Fruit fly (Drosophila melanogaster) whole organism, prepupa: Measurements from ENCODE around the gene Dlip2.

ENCODE experiments used
- CG11294 ChIP-seq: fragments of 200-800 bp; sonication (Bioruptor generic); IDR thresholded peaks from 2 replicates; pipeline ENCODE4 v1.3.6; 2022; ENCODE audit warnings: missing biosample characterization, missing genetic modification characterization
- CG11762 ChIP-seq: fragments of 200-800 bp; sonication (Bioruptor generic); optimal IDR thresholded peaks from 3 replicates; lab custom pipeline; 2016; ENCODE audit warnings: missing biosample characterization, missing genetic modification characterization; ENCODE audit not compliant: insufficient read depth
- CG15336 ChIP-seq: fragments of 200-800 bp; sonication (Bioruptor generic); IDR thresholded peaks from 2 replicates; pipeline ENCODE4 v1.3.6; 2022; ENCODE audit warnings: missing biosample characterization, missing genetic modification characterization
- CG1621 ChIP-seq: fragments of 200-800 bp; sonication (Bioruptor generic); optimal IDR thresholded peaks from 3 replicates; lab custom pipeline; 2018; ENCODE audit warnings: missing biosample characterization, mild to moderate bottlenecking, missing genetic modification characterization
- CG16779 ChIP-seq: fragments of 200-800 bp; sonication (Bioruptor generic); optimal IDR thresholded peaks from 3 replicates; lab custom pipeline; 2017; ENCODE audit warnings: missing biosample characterization, mild to moderate bottlenecking, missing genetic modification characterization
- CG3032 ChIP-seq: fragments of 200-800 bp; optimal IDR thresholded peaks from 2 replicates; lab custom pipeline; 2019; ENCODE audit warnings: missing biosample characterization, mild to moderate bottlenecking, missing genetic modification characterization, moderate library complexity
- CG34406 ChIP-seq: fragments of 200-800 bp; sonication (Bioruptor generic); optimal IDR thresholded peaks from 3 replicates; lab custom pipeline; 2016; ENCODE audit warnings: missing biosample characterization, missing genetic modification characterization
- CG3919 ChIP-seq: fragments of 200-800 bp; sonication (Bioruptor generic); optimal IDR thresholded peaks from 3 replicates; lab custom pipeline; 2016; ENCODE audit warnings: missing biosample characterization, missing genetic modification characterization
- CG6163 ChIP-seq: fragments of 200-800 bp; sonication (Bioruptor generic); IDR thresholded peaks from 3 replicates; pipeline ENCODE4 v1.3.6; 2022; ENCODE audit warnings: missing biosample characterization, missing genetic modification characterization
- CG6276 ChIP-seq: fragments of 200-800 bp; sonication (Bioruptor generic); optimal IDR thresholded peaks from 2 replicates; lab custom pipeline; 2017; ENCODE audit warnings: missing biosample characterization, mild to moderate bottlenecking, missing genetic modification characterization
- CG6792 ChIP-seq: fragments of 200-800 bp; sonication (Bioruptor generic); optimal IDR thresholded peaks from 3 replicates; lab custom pipeline; 2016; ENCODE audit warnings: missing biosample characterization, missing genetic modification characterization
- CG6808 ChIP-seq: fragments of 200-800 bp; sonication (Bioruptor generic); optimal IDR thresholded peaks from 3 replicates; lab custom pipeline; 2017; ENCODE audit warnings: missing biosample characterization, missing genetic modification characterization, mild to moderate bottlenecking, moderate library complexity, missing genetic modification reagents
- CG6854 ChIP-seq: fragments of 200-800 bp; sonication (Bioruptor generic); optimal IDR thresholded peaks from 2 replicates; lab custom pipeline; 2017; ENCODE audit warnings: missing biosample characterization, mild to moderate bottlenecking, missing genetic modification characterization
- CG8119 ChIP-seq: fragments of 200-800 bp; sonication (Bioruptor generic); IDR thresholded peaks from 3 replicates; pipeline ENCODE4 v1.3.6; 2022; ENCODE audit warnings: missing biosample characterization, missing genetic modification characterization
- CG8632 ChIP-seq: fragments of 200-800 bp; sonication (Bioruptor generic); optimal IDR thresholded peaks from 3 replicates; lab custom pipeline; 2016; ENCODE audit warnings: missing biosample characterization, missing genetic modification characterization
- CG9139 ChIP-seq: fragments of 200-800 bp; sonication (Bioruptor generic); optimal IDR thresholded peaks from 3 replicates; lab custom pipeline; 2017; ENCODE audit warnings: missing biosample characterization, mild to moderate bottlenecking, missing genetic modification characterization
- Eip75B ChIP-seq: fragments of 200-800 bp; sonication (Bioruptor generic); optimal IDR thresholded peaks from 3 replicates; lab custom pipeline; 2016; ENCODE audit warnings: missing biosample characterization, missing genetic modification characterization
- Eip78C ChIP-seq: fragments of 200-800 bp; sonication (Bioruptor generic); peaks from one replicate; lab custom pipeline; 2016; ENCODE audit warnings: missing biosample characterization, missing genetic modification characterization
- Ets96B ChIP-seq: fragments of 200-800 bp; optimal IDR thresholded peaks from 2 replicates; lab custom pipeline; 2019; ENCODE audit warnings: missing biosample characterization, mild to moderate bottlenecking, missing genetic modification characterization, moderate library complexity
- Lpt ChIP-seq: fragments of 200-800 bp; sonication (Bioruptor generic); optimal IDR thresholded peaks from 3 replicates; lab custom pipeline; 2016; ENCODE audit warnings: missing biosample characterization, missing genetic modification characterization
- Met ChIP-seq: fragments of 200-800 bp; sonication (Bioruptor generic); optimal IDR thresholded peaks from 3 replicates; lab custom pipeline; 2016; ENCODE audit warnings: missing biosample characterization, missing genetic modification characterization
- OdsH ChIP-seq: fragments of 200-800 bp; sonication (Bioruptor generic); optimal IDR thresholded peaks from 3 replicates; lab custom pipeline; 2016; ENCODE audit warnings: missing biosample characterization, missing genetic modification characterization
- Sox14 ChIP-seq: fragments of 200-800 bp; sonication (Bioruptor generic); optimal IDR thresholded peaks from 3 replicates; lab custom pipeline; 2016; ENCODE audit warnings: missing biosample characterization, missing genetic modification characterization
- Sox15 ChIP-seq: fragments of 200-800 bp; sonication (Bioruptor generic); optimal IDR thresholded peaks from 3 replicates; lab custom pipeline; 2016; ENCODE audit warnings: missing biosample characterization, missing genetic modification characterization
- achi ChIP-seq: fragments of 200-800 bp; sonication (Bioruptor generic); optimal IDR thresholded peaks from 3 replicates; lab custom pipeline; 2016; ENCODE audit warnings: missing biosample characterization, missing genetic modification characterization
- acj6 ChIP-seq: fragments of 200-800 bp; sonication (Bioruptor generic); optimal IDR thresholded peaks from 3 replicates; lab custom pipeline; 2016; ENCODE audit warnings: missing biosample characterization, missing genetic modification characterization
- cyc ChIP-seq: fragments of 200-800 bp; sonication (Bioruptor generic); optimal IDR thresholded peaks from 3 replicates; lab custom pipeline; 2016; ENCODE audit warnings: missing biosample characterization, missing genetic modification characterization
- dsx ChIP-seq: fragments of 200-800 bp; optimal IDR thresholded peaks from 3 replicates; lab custom pipeline; 2019; ENCODE audit warnings: missing biosample characterization, mild to moderate bottlenecking, missing genetic modification characterization, moderate library complexity; ENCODE audit not compliant: poor library complexity, severe bottlenecking
- eg ChIP-seq: fragments of 200-800 bp; sonication (Bioruptor generic); IDR thresholded peaks from 3 replicates; pipeline ENCODE4 v1.3.6; 2022; ENCODE audit warnings: missing biosample characterization, missing genetic modification characterization
- esn ChIP-seq: fragments of 200-800 bp; sonication (Bioruptor generic); optimal IDR thresholded peaks from 2 replicates; lab custom pipeline; 2016; ENCODE audit warnings: missing biosample characterization, mild to moderate bottlenecking, missing genetic modification characterization, moderate library complexity
- fkh ChIP-seq: fragments of 200-800 bp; sonication (Bioruptor generic); optimal IDR thresholded peaks from 3 replicates; lab custom pipeline; 2017; ENCODE audit warnings: missing biosample characterization, mild to moderate bottlenecking, missing genetic modification characterization, moderate library complexity
- lz ChIP-seq: fragments of 200-800 bp; sonication (Bioruptor generic); optimal IDR thresholded peaks from 3 replicates; lab custom pipeline; 2016; ENCODE audit warnings: missing biosample characterization, missing genetic modification characterization
- net ChIP-seq: fragments of 200-800 bp; sonication (Bioruptor generic); optimal IDR thresholded peaks from 3 replicates; lab custom pipeline; 2016; ENCODE audit warnings: missing biosample characterization, missing genetic modification characterization
- pdm3 ChIP-seq: fragments of 200-800 bp; sonication (Bioruptor generic); optimal IDR thresholded peaks from 3 replicates; lab custom pipeline; 2016; ENCODE audit warnings: missing biosample characterization, missing genetic modification characterization
- salr ChIP-seq, 2 experiments: fragments of 200-800 bp; sonication (Bioruptor generic); optimal IDR thresholded peaks; 3 replicates each; lab custom pipeline; 2016 to 2018; ENCODE audit warnings: missing biosample characterization in 2 of 2, missing genetic modification characterization in 2 of 2, mild to moderate bottlenecking in 1 of 2
- ss ChIP-seq, 2 experiments: fragments of 200-800 bp; sonication (Bioruptor generic); optimal IDR thresholded peaks; 2 replicates in 1 of 2; 3 replicates in 1 of 2; lab custom pipeline; 2017 to 2018; ENCODE audit warnings: mild to moderate bottlenecking in 2 of 2, missing biosample characterization in 2 of 2, missing genetic modification characterization in 2 of 2, moderate library complexity in 1 of 2
- svp ChIP-seq: fragments of 200-800 bp; sonication (Bioruptor generic); peaks from one replicate; lab custom pipeline; 2016; ENCODE audit warnings: missing biosample characterization, missing genetic modification characterization
- topi ChIP-seq: fragments of 200-800 bp; sonication (Bioruptor generic); optimal IDR thresholded peaks from 3 replicates; lab custom pipeline; 2016; ENCODE audit warnings: missing biosample characterization, missing genetic modification characterization
- vri ChIP-seq: fragments of 200-800 bp; sonication (Bioruptor generic); optimal IDR thresholded peaks from 3 replicates; lab custom pipeline; 2016; ENCODE audit warnings: missing biosample characterization, mild to moderate bottlenecking, missing genetic modification characterization

Gene Dlip2

DNA sequence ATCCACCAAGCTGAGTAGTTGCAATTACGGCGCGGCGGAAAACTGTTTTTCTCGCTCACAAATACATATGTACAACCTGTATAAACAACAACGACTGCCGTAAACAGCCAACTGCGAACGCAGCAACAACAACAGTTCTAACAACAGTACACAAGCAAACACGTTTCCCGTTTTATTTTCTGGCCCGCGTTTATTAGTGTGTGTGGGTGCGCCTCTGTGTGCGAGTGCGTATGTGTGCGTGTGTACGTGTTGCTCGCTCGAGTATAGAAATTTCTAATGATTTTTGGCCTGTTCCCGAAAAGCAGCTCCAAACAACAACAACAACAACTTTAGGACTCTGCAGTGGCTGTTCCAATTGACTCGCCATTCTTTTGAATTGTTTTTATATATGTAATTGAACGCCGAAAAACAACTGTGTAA is 14.5 kb upstream of the Dlip2 start:
- TF ChIP-seq fkh (peak; percentile 90), achi (GFP tag; lab: Kevin White, UChicago) (no peak), acj6 (GFP tag; lab: Kevin White, UChicago) (no peak)

- TF ChIP-seq svp (GFP tag; lab: Kevin White, UChicago) (no peak), CG3919 (GFP tag; lab: Kevin White, UChicago) (no peak), CG11762 (GFP tag; lab: Kevin White, UChicago) (no peak), CG6276 (peak; percentile 26), Ets96B (tag; lab: Kevin White, UChicago) (peak; percentile 38), lz (GFP tag; lab: Kevin White, UChicago) (peak; percentile 36), net (GFP tag; lab: Kevin White, UChicago) (peak; percentile 61), salr (GFP tag; optimal IDR thresholded peaks at IDR 0.05; lab: Kevin White, UChicago) (peak in 1 of 2 experiments; percentile 9), CG8632 (GFP tag; lab: Kevin White, UChicago) (peak; percentile 22), CG8119 (GFP tag; lab: Robert Waterston, UW) (peak; percentile 45; the same call in 2 of the 3 replicates), CG16779 (tag; lab: Kevin White, UChicago) (peak; percentile 71), dsx (GFP tag; lab: Kevin White, UChicago) (peak; percentile 46), CG11294 (GFP tag; lab: Robert Waterston, UW) (no peak; the same call in 1 of the 2 replicates), CG6808 (peak; percentile 62), Met (peak; percentile 51), acj6 (GFP tag; lab: Kevin White, UChicago) (no peak), eg (GFP tag; lab: Robert Waterston, UW) (peak; percentile 67; the same call in 1 of the 3 replicates), CG1621 (tag; lab: Kevin White, UChicago) (peak; percentile 83), esn (GFP tag; lab: Kevin White, UChicago) (peak; percentile 48), pdm3 (GFP tag; lab: Kevin White, UChicago) (no peak), OdsH (GFP tag; lab: Kevin White, UChicago) (no peak), Eip75B (GFP tag; lab: Kevin White, UChicago) (peak; percentile 63), Sox14 (GFP tag; lab: Kevin White, UChicago) (peak; percentile 40), CG15336 (GFP tag; lab: Robert Waterston, UW) (peak; percentile 57), CG6163 (peak; percentile 70; the same call in 2 of the 3 replicates), Eip78C (GFP tag; lab: Kevin White, UChicago) (peak; percentile 86), CG34406 (GFP tag; lab: Kevin White, UChicago) (no peak), CG3032 (peak; percentile 34), ss (GFP tag; optimal IDR thresholded peaks at IDR 0.05; lab: Kevin White, UChicago) (peak; percentile 53 to 69), topi (GFP tag; lab: Kevin White, UChicago) (peak; percentile 15), Sox15 (GFP tag; lab: Kevin White, UChicago) (no peak), cyc (GFP tag; lab: Kevin White, UChicago) (peak; percentile 31), CG6792 (GFP tag; lab: Kevin White, UChicago) (peak; percentile 27), CG9139 (GFP tag; lab: Kevin White, UChicago) (no peak), CG6854 (GFP tag; lab: Kevin White, UChicago) (peak; percentile 65), achi (GFP tag; lab: Kevin White, UChicago) (peak; percentile 3), vri (peak; percentile 60), Lpt (peak; percentile 71)
Measured at dm6 chr3R:4658991-4659933, 13.8 kb upstream of the Dlip2 start, which contains the start of gene smash. TSS of gene smash (plus strand) at chr3R:4659579.
